Fruit fly (Drosophila melanogaster): ENCODE measurements around the gene inaF-D.

The inaF-D gene

DNA sequence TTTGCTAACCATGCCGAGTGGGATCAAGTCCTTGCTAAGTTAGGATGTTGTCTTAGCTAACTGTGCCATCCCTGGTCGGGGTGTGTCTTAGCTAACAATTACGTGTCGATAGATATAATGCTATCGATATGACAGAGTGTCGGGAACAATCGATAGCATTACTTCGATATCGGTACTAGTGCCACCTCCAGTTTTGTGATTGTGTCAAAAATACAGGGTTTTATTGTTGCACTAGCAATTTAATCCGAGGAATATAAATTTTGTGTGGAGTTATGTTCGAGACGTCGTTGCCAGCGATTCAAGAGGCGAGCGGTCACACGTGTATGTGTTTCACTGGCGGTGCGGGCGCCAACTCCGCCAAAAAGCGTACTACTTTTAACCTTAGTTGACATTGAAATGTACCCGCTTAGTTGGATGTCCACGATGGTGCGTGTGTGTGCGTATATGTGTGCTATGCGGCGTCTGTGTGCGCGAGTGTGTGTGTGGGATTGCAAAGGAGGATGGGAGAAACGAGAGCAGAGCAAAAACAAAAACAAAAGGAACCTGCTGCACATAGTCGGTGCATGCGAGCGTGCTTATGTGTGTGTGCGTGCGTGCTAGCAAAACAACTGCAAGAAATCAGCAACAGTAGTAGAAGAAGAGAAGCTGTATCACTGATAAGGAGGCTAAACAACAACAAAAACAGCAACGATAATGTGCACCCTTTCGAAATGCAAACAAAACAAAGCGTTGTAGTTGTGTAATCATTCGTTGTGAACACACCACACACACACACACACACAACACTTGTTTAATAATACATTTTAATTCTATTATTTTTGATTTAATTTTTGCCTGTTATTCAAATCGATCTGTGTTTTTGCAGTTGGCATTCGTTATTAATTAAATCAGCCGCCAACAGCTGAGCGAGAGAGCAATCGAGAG, 33.7 kb downstream of the inaF-D start, which contains the start of gene PhKgamma (continued):
- peak; percentile 80 for TF ChIP-seq Ets65A (GFP tag)
- TF ChIP-seq Sry-β (GFP tag; optimal IDR thresholded peaks at IDR 0.05) = no peak
- no peak for TF ChIP-seq ab (GFP tag; optimal IDR thresholded peaks at IDR 0.05)
- no peak for TF ChIP-seq ind (GFP tag; optimal IDR thresholded peaks at IDR 0.05)
- no peak for TF ChIP-seq CG7357 (GFP tag; IDR thresholded peaks at IDR 0.05)
- TF ChIP-seq fd96Cb (tag; optimal IDR thresholded peaks at IDR 0.05) = no peak
- TF ChIP-seq CG18619 (GFP tag; optimal IDR thresholded peaks at IDR 0.05) = no peak
- TF ChIP-seq p53 (GFP tag; optimal IDR thresholded peaks at IDR 0.05) = peak; percentile 57
- peak; percentile 60 for TF ChIP-seq B-H2 (GFP tag; optimal IDR thresholded peaks at IDR 0.05)
- peak; percentile 73 for TF ChIP-seq CG33213 (GFP tag; optimal IDR thresholded peaks at IDR 0.05)
- TF ChIP-seq hb (GFP tag; IDR thresholded peaks at IDR 0.05; ENCODE audit: partially characterized antibody) = peak; percentile 80
- TF ChIP-seq CG16863 (GFP tag; optimal IDR thresholded peaks at IDR 0.05) = no peak
- no peak for TF ChIP-seq NC2β (GFP tag; optimal IDR thresholded peaks at IDR 0.05)
- TF ChIP-seq Rfx (GFP tag; IDR thresholded peaks at IDR 0.05) = peak; percentile 52
- peak; percentile 80 for TF ChIP-seq sens (GFP tag)
- TF ChIP-seq CG4854 (GFP tag; optimal IDR thresholded peaks at IDR 0.05) = no peak
- no peak for TF ChIP-seq so (GFP tag; IDR thresholded peaks at IDR 0.05)
- peak; percentile 76 for TF ChIP-seq trem (tag; optimal IDR thresholded peaks at IDR 0.05)
- no peak for TF ChIP-seq Asciz (GFP tag; optimal IDR thresholded peaks at IDR 0.05)
- no peak for TF ChIP-seq CG8089 (GFP tag; optimal IDR thresholded peaks at IDR 0.05)
- TF ChIP-seq Jarid2 (GFP tag; optimal IDR thresholded peaks at IDR 0.05) = no peak
- TF ChIP-seq ham (GFP tag; IDR thresholded peaks at IDR 0.05) = no peak
- TF ChIP-seq Ptx1 (GFP tag; IDR thresholded peaks at IDR 0.05) = no peak
- TF ChIP-seq HHEX (GFP tag; optimal IDR thresholded peaks at IDR 0.05) = no peak
- TF ChIP-seq CG17912 (GFP tag; optimal IDR thresholded peaks at IDR 0.05) = peak; percentile 45
- TF ChIP-seq Neu2 (GFP tag; optimal IDR thresholded peaks at IDR 0.05; ENCODE audit: borderline replicate concordance) = no peak
- TF ChIP-seq ftz-f1 (GFP tag; optimal IDR thresholded peaks at IDR 0.05) = peak; percentile 87
- TF ChIP-seq Antp (GFP tag; optimal IDR thresholded peaks at IDR 0.05) = peak; percentile 15
- peak in 1 of 2 experiments; percentile 6 for TF ChIP-seq Eip74EF (GFP tag; optimal IDR thresholded peaks at IDR 0.05)
- peak; percentile 96 for TF ChIP-seq CG6791 (GFP tag; IDR thresholded peaks at IDR 0.05; ENCODE audit: partially characterized antibody)
- no peak for TF ChIP-seq h (optimal IDR thresholded peaks at IDR 0.05)
- TF ChIP-seq CG8944 (GFP tag; optimal IDR thresholded peaks at IDR 0.05) = no peak
- TF ChIP-seq slou (GFP tag; optimal IDR thresholded peaks at IDR 0.05) = peak; percentile 15
- TF ChIP-seq fru (optimal IDR thresholded peaks at IDR 0.05) = no peak
- no peak for TF ChIP-seq Abd-B (GFP tag; optimal IDR thresholded peaks at IDR 0.05)
- TF ChIP-seq ken (GFP tag; IDR thresholded peaks at IDR 0.05) = no peak
- TF ChIP-seq chn (GFP tag; optimal IDR thresholded peaks at IDR 0.05) = no peak
- TF ChIP-seq Chrac-16 (GFP tag; optimal IDR thresholded peaks at IDR 0.05) = no peak
- TF ChIP-seq CG2712 (tag; optimal IDR thresholded peaks at IDR 0.05) = peak; percentile 43
- TF ChIP-seq Stat92E (GFP tag; optimal IDR thresholded peaks at IDR 0.05) = no peak
- peak; percentile 32 for TF ChIP-seq CG31365 (tag; optimal IDR thresholded peaks at IDR 0.05)
- TF ChIP-seq tio (GFP tag; optimal IDR thresholded peaks at IDR 0.05) = no peak
- no peak for TF ChIP-seq CG18764 (GFP tag; optimal IDR thresholded peaks at IDR 0.05)
- TF ChIP-seq slp2 (GFP tag; optimal IDR thresholded peaks at IDR 0.05) = no peak
- TF ChIP-seq CG17361 (GFP tag; IDR thresholded peaks at IDR 0.05) = no peak; the same call in 2 of the 3 replicates
- TF ChIP-seq CHES-1-like (GFP tag; optimal IDR thresholded peaks at IDR 0.05) = peak; percentile 56
- TF ChIP-seq salm (tag; optimal IDR thresholded peaks at IDR 0.05) = no peak
- TF ChIP-seq CG4617 (GFP tag; optimal IDR thresholded peaks at IDR 0.05; ENCODE audit: borderline replicate concordance) = peak; percentile 52
- no peak for TF ChIP-seq Meics (GFP tag; optimal IDR thresholded peaks at IDR 0.05)
- TF ChIP-seq vvl (GFP tag; IDR thresholded peaks at IDR 0.05) = peak; percentile 48

Data from whole organism, embryonic.